Worm (Caenorhabditis elegans) whole organism, L2 larva: ENCODE data around the gene C26B9.6.

Experiments
- C34F6.9 ChIP-seq: fragments of 150-350 bp; optimal IDR thresholded peaks from 2 replicates; lab custom pipeline; 2014; ENCODE audit warnings: missing biosample characterization, missing genetic modification characterization
- F13H6.1 ChIP-seq: sonication (generic microtip); optimal IDR thresholded peaks from 2 replicates; lab custom pipeline; 2016; ENCODE audit warnings: missing genetic modification characterization, missing compliant biosample characterization
- R02D3.7 ChIP-seq: fragments of 150-350 bp; optimal IDR thresholded peaks from 2 replicates; lab custom pipeline; 2014; ENCODE audit warnings: missing biosample characterization, missing genetic modification characterization
- Y55F3AM.14 ChIP-seq: fragments of 200-800 bp; sonication (Bioruptor generic); optimal IDR thresholded peaks from 2 replicates; lab custom pipeline; 2018; ENCODE audit warnings: mild to moderate bottlenecking, missing genetic modification characterization, missing compliant biosample characterization
- ZK546.5 ChIP-seq: sonication (generic microtip); optimal IDR thresholded peaks from 2 replicates; lab custom pipeline; 2017; ENCODE audit warnings: missing biosample characterization, missing genetic modification characterization
- alr-1 ChIP-seq: fragments of 150-350 bp; optimal IDR thresholded peaks from 2 replicates; lab custom pipeline; 2014; ENCODE audit warnings: missing biosample characterization, missing genetic modification characterization
- aly-2 ChIP-seq: fragments of 150-350 bp; optimal IDR thresholded peaks from 2 replicates; lab custom pipeline; 2014; ENCODE audit warnings: missing biosample characterization, missing genetic modification characterization
- ceh-16 ChIP-seq: fragments of 150-350 bp; optimal IDR thresholded peaks from 2 replicates; lab custom pipeline; 2014; ENCODE audit warnings: missing biosample characterization, missing genetic modification characterization
- ceh-82 ChIP-seq: fragments of 150-350 bp; optimal IDR thresholded peaks from 2 replicates; lab custom pipeline; 2014; ENCODE audit warnings: missing biosample characterization, missing genetic modification characterization
- crh-2 ChIP-seq: sonication (generic microtip); optimal IDR thresholded peaks from 2 replicates; lab custom pipeline; 2017; ENCODE audit warnings: missing biosample characterization, missing genetic modification characterization
- dmd-4 ChIP-seq: sonication (generic microtip); optimal IDR thresholded peaks from 2 replicates; lab custom pipeline; 2017; ENCODE audit warnings: missing biosample characterization, missing genetic modification characterization
- egl-27 ChIP-seq: sonication (generic microtip); optimal IDR thresholded peaks from 3 replicates; lab custom pipeline; 2017; ENCODE audit warnings: missing biosample characterization, missing genetic modification reagents, missing genetic modification characterization
- elt-1 ChIP-seq: fragments of 150-350 bp; optimal IDR thresholded peaks from 2 replicates; lab custom pipeline; 2014; ENCODE audit warnings: missing biosample characterization, missing genetic modification characterization
- elt-3 ChIP-seq: sonication (generic microtip); optimal IDR thresholded peaks from 2 replicates; lab custom pipeline; 2017; ENCODE audit warnings: missing biosample characterization, missing genetic modification characterization
- gmeb-1 ChIP-seq: fragments of 150-350 bp; optimal IDR thresholded peaks from 2 replicates; lab custom pipeline; 2014; ENCODE audit warnings: missing biosample characterization, missing genetic modification characterization
- lin-11 ChIP-seq: fragments of 150-350 bp; sonication (generic microtip); optimal IDR thresholded peaks from 2 replicates; lab custom pipeline; 2014; ENCODE audit warnings: missing biosample characterization, missing genetic modification characterization, inconsistent platforms, mixed read lengths
- lin-13 ChIP-seq: fragments of 150-350 bp; optimal IDR thresholded peaks from 2 replicates; lab custom pipeline; 2014; ENCODE audit warnings: missing biosample characterization, missing genetic modification reagents, missing genetic modification characterization
- lin-39 ChIP-seq: fragments of 150-350 bp; optimal IDR thresholded peaks from 2 replicates; lab custom pipeline; 2014; ENCODE audit warnings: missing biosample characterization, missing genetic modification reagents, missing genetic modification characterization
- lsy-2 ChIP-seq, 2 experiments: fragments of 150-350 bp in 1 of 2; sonication (generic microtip) in 1 of 2; optimal IDR thresholded peaks; 2 replicates each; lab custom pipeline; 2014 to 2017; ENCODE audit warnings: missing biosample characterization in 2 of 2, missing genetic modification characterization in 2 of 2
- mab-5 ChIP-seq: fragments of 150-350 bp; optimal IDR thresholded peaks from 2 replicates; lab custom pipeline; 2014; ENCODE audit warnings: missing biosample characterization, missing genetic modification characterization
- mbf-1 ChIP-seq: sonication (generic microtip); optimal IDR thresholded peaks from 2 replicates; lab custom pipeline; 2017; ENCODE audit warnings: missing biosample characterization, missing genetic modification characterization
- mdl-1 ChIP-seq, 2 experiments: fragments of 150-350 bp in 1 of 2; sonication (generic microtip) in 1 of 2; optimal IDR thresholded peaks; 2 replicates each; lab custom pipeline; 2017; ENCODE audit warnings: missing biosample characterization in 2 of 2, missing genetic modification characterization in 2 of 2
- nhr-10 ChIP-seq: sonication (generic microtip); optimal IDR thresholded peaks from 2 replicates; lab custom pipeline; 2017; ENCODE audit warnings: missing biosample characterization, missing genetic modification characterization
- nhr-12 ChIP-seq: fragments of 150-350 bp; optimal IDR thresholded peaks from 2 replicates; lab custom pipeline; 2014; ENCODE audit warnings: missing biosample characterization, missing genetic modification characterization
- nhr-129 ChIP-seq: fragments of 150-350 bp; optimal IDR thresholded peaks from 2 replicates; lab custom pipeline; 2014; ENCODE audit warnings: missing biosample characterization, missing genetic modification characterization
- nhr-21 ChIP-seq: fragments of 150-350 bp; optimal IDR thresholded peaks from 2 replicates; lab custom pipeline; 2014; ENCODE audit warnings: missing biosample characterization, missing genetic modification characterization
- nhr-23 ChIP-seq: fragments of 150-350 bp; optimal IDR thresholded peaks from 2 replicates; lab custom pipeline; 2014; ENCODE audit warnings: missing biosample characterization, missing genetic modification reagents, missing genetic modification characterization
- nhr-237 ChIP-seq: fragments of 150-350 bp; optimal IDR thresholded peaks from 2 replicates; lab custom pipeline; 2014; ENCODE audit warnings: missing biosample characterization, missing genetic modification characterization
- nhr-25 ChIP-seq: fragments of 150-350 bp; sonication (generic microtip); optimal IDR thresholded peaks from 3 replicates; lab custom pipeline; 2014; ENCODE audit warnings: missing biosample characterization, missing genetic modification characterization
- nhr-6 ChIP-seq: fragments of 150-350 bp; optimal IDR thresholded peaks from 2 replicates; lab custom pipeline; 2014; ENCODE audit warnings: missing biosample characterization, missing genetic modification characterization
- nhr-77 ChIP-seq: fragments of 150-350 bp; optimal IDR thresholded peaks from 2 replicates; lab custom pipeline; 2014; ENCODE audit warnings: missing biosample characterization, missing genetic modification characterization
- peb-1 ChIP-seq: fragments of 150-350 bp; optimal IDR thresholded peaks from 2 replicates; lab custom pipeline; 2014; ENCODE audit warnings: missing biosample characterization, missing genetic modification characterization
- sem-4 ChIP-seq: fragments of 150-350 bp; optimal IDR thresholded peaks from 2 replicates; lab custom pipeline; 2014; ENCODE audit warnings: missing biosample characterization, missing genetic modification reagents, missing genetic modification characterization
- skn-1 ChIP-seq: sonication (generic microtip); optimal IDR thresholded peaks from 2 replicates; lab custom pipeline; 2017; ENCODE audit warnings: missing biosample characterization, missing genetic modification characterization
- sma-3 ChIP-seq: sonication (generic microtip); optimal IDR thresholded peaks from 2 replicates; lab custom pipeline; 2016; ENCODE audit warnings: missing genetic modification reagents, missing genetic modification characterization, missing compliant biosample characterization
- snpc-4 ChIP-seq: fragments of 150-350 bp; optimal IDR thresholded peaks from 2 replicates; lab custom pipeline; 2014; ENCODE audit warnings: missing biosample characterization, missing genetic modification characterization
- unc-39 ChIP-seq: fragments of 150-350 bp; optimal IDR thresholded peaks from 2 replicates; lab custom pipeline; 2014; ENCODE audit warnings: missing biosample characterization, missing genetic modification characterization
- unc-55 ChIP-seq: fragments of 150-350 bp; sonication (generic microtip); optimal IDR thresholded peaks from 3 replicates; lab custom pipeline; 2014; ENCODE audit warnings: missing biosample characterization, missing genetic modification reagents, missing genetic modification characterization
- unc-62 ChIP-seq: fragments of 150-350 bp; optimal IDR thresholded peaks from 2 replicates; lab custom pipeline; 2014; ENCODE audit warnings: missing biosample characterization, missing genetic modification reagents, missing genetic modification characterization
- zag-1 ChIP-seq: fragments of 150-350 bp; optimal IDR thresholded peaks from 2 replicates; lab custom pipeline; 2014; ENCODE audit warnings: missing biosample characterization, missing genetic modification characterization
- ztf-1 ChIP-seq: fragments of 200-800 bp; sonication (Bioruptor generic); conservative IDR thresholded peaks from 2 replicates; pipeline ENCODE4 v1.3.6; 2022; ENCODE audit warnings: missing genetic modification characterization, missing compliant biosample characterization
- ztf-11 ChIP-seq: sonication (generic microtip); optimal IDR thresholded peaks from 2 replicates; lab custom pipeline; 2017; ENCODE audit warnings: missing biosample characterization, missing genetic modification characterization
- ztf-4 ChIP-seq: fragments of 150-350 bp; optimal IDR thresholded peaks from 2 replicates; lab custom pipeline; 2014; ENCODE audit warnings: missing biosample characterization, missing genetic modification characterization

C26B9.6 gene

DNA sequence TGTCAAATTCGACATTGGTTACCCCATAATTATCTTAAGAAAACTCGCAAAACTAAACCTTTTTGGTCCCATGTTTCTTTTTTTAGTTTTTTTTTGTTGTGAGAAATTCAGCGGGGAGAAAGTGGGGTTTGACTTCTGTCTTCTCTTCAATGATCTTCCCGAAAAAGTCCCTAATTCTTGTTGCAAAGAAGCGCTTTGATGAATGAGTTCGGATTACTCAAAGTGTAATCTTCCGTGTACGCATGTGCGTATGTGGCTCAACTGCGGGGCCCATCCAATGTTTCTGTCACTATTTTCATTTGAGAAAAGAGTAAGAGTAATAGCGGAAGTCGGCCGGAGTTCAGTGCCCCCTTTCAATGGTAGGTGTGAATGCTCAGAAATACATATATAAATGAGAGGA is 24.1 kb downstream of the C26B9.6 start:
- TF ChIP-seq mab-5 (tag; lab: Kevin White, UChicago) (peak; percentile 72), nhr-77 (no peak), unc-62 (GFP tag; lab: Kevin White, UChicago) (no peak), unc-55 (GFP tag; lab: Kevin White, UChicago) (peak; percentile 53), mdl-1 (tag; optimal IDR thresholded peaks at IDR 0.05; lab: Kevin White, UChicago) (peak in 1 of 2 experiments; percentile 22), Y55F3AM.14 (GFP tag; lab: Kevin White, UChicago) (no peak), skn-1 (tag; lab: Kevin White, UChicago) (no peak)
- TF ChIP-seq, all 48 proteins: peak for 3

- TF ChIP-seq alr-1 (tag; lab: Kevin White, UChicago) (no peak), unc-55 (GFP tag; lab: Kevin White, UChicago) (no peak), dmd-4 (tag; lab: Kevin White, UChicago) (no peak), ztf-4 (tag; lab: Kevin White, UChicago) (no peak), unc-62 (GFP tag; lab: Kevin White, UChicago) (no peak), lsy-2 (tag; optimal IDR thresholded peaks at IDR 0.05; lab: Kevin White, UChicago) (no peak), ZK546.5 (no peak), crh-2 (tag; lab: Kevin White, UChicago) (no peak), ceh-82 (tag; lab: Kevin White, UChicago) (no peak), sem-4 (tag; lab: Kevin White, UChicago) (no peak), snpc-4 (tag; lab: Kevin White, UChicago) (no peak), ceh-16 (no peak), unc-39 (tag; lab: Kevin White, UChicago) (no peak), nhr-129 (no peak), sma-3 (GFP tag; lab: Kevin White, UChicago) (no peak), elt-1 (tag; lab: Kevin White, UChicago) (no peak), nhr-25 (tag; lab: Kevin White, UChicago) (no peak), F13H6.1 (tag; lab: Kevin White, UChicago) (no peak)
Observed at ce11 chrX:5309622-5310021, 25.6 kb downstream of the C26B9.6 start.

- TF ChIP-seq lin-11 (tag; lab: Kevin White, UChicago) (no peak), alr-1 (tag; lab: Kevin White, UChicago) (no peak), nhr-237 (tag; lab: Kevin White, UChicago) (no peak), egl-27 (tag; lab: Kevin White, UChicago) (no peak), ztf-11 (no peak), zag-1 (tag; lab: Kevin White, UChicago) (no peak), mdl-1 (tag; optimal IDR thresholded peaks at IDR 0.05; lab: Kevin White, UChicago) (no peak), nhr-21 (tag; lab: Kevin White, UChicago) (no peak), sma-3 (GFP tag; lab: Kevin White, UChicago) (no peak), nhr-25 (tag; lab: Kevin White, UChicago) (no peak), ceh-82 (tag; lab: Kevin White, UChicago) (no peak), unc-39 (tag; lab: Kevin White, UChicago) (no peak), lin-39 (tag; lab: Kevin White, UChicago) (no peak), lin-13 (GFP tag; lab: Kevin White, UChicago) (no peak), F13H6.1 (tag; lab: Kevin White, UChicago) (no peak)
Observed at ce11 chrX:5303500-5303899, 31.8 kb downstream of the C26B9.6 start, which contains the start of gene ags-3. Gene ags-3, minus strand, starts transcription at chrX:5303600.

DNA sequence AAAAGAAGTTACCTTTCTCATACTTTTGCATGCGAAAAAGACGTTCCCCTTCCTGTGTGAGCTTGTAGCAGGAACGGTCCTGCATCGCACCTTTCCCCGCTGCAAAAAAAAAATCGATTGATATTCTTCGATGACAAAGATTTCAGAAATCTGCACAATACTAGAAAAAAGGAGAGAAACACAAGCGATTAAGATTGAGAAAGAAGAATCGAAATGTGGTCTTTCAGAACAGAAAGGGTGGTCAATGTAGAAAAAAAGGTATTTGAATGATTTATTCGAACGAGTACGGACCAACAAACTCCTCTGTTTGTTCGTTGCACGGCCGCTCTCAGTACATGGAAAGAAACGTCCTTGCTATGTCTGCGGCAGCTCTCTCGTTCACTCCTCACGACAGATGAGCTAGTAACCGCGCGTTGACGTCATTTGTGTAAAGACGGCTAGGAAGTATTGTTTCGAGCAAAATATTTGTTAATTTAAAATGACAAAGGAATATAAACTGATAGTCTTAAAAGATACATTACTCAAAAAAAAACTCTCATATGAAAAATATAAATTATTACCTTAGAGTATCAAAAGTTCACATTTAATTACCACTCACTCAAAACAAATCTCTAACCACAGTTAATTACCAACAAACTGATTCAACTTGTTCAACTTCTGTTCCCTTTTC is 37.2 kb downstream of the C26B9.6 start, which contains the start of gene ift-81:
TSS of gene ift-81 (plus strand) at position 620 of the 670 bp plus-strand sequence.
- no peak for TF ChIP-seq mdl-1 (tag; optimal IDR thresholded peaks at IDR 0.05; lab: Kevin White, UChicago)
- TF ChIP-seq nhr-6 (tag; lab: Kevin White, UChicago): no peak
- TF ChIP-seq nhr-10 (tag; lab: Kevin White, UChicago): no peak
- TF ChIP-seq mab-5 (tag; lab: Kevin White, UChicago): peak; percentile 76
- TF ChIP-seq Y55F3AM.14 (GFP tag; lab: Kevin White, UChicago): no peak
- TF ChIP-seq F13H6.1 (tag; lab: Kevin White, UChicago): peak; percentile 59
- TF ChIP-seq C34F6.9 (tag; lab: Kevin White, UChicago): peak; percentile 57
- TF ChIP-seq sma-3 (GFP tag; lab: Kevin White, UChicago): no peak
- no peak for TF ChIP-seq egl-27 (tag; lab: Kevin White, UChicago)
- TF ChIP-seq nhr-23 (tag; lab: Kevin White, UChicago): no peak
- no peak for TF ChIP-seq mbf-1 (tag; lab: Kevin White, UChicago)
- TF ChIP-seq lsy-2 (tag; optimal IDR thresholded peaks at IDR 0.05; lab: Kevin White, UChicago): peak; percentile 37 to 67
- TF ChIP-seq lin-11 (tag; lab: Kevin White, UChicago): peak; percentile 4
- no peak for TF ChIP-seq unc-62 (GFP tag; lab: Kevin White, UChicago)
- TF ChIP-seq aly-2 (tag; lab: Kevin White, UChicago): no peak
- no peak for TF ChIP-seq alr-1 (tag; lab: Kevin White, UChicago)
- no peak for TF ChIP-seq ztf-4 (tag; lab: Kevin White, UChicago)
- TF ChIP-seq ceh-82 (tag; lab: Kevin White, UChicago): no peak
- TF ChIP-seq nhr-77: no peak
- peak; percentile 40 for TF ChIP-seq crh-2 (tag; lab: Kevin White, UChicago)
- TF ChIP-seq elt-1 (tag; lab: Kevin White, UChicago): no peak
- TF ChIP-seq peb-1 (tag; lab: Kevin White, UChicago): no peak
- TF ChIP-seq nhr-25 (tag; lab: Kevin White, UChicago): no peak
- peak; percentile 39 for TF ChIP-seq gmeb-1 (tag; lab: Kevin White, UChicago)
- TF ChIP-seq unc-55 (GFP tag; lab: Kevin White, UChicago): peak; percentile 83
- TF ChIP-seq lin-39 (tag; lab: Kevin White, UChicago): no peak
- TF ChIP-seq ztf-1 (GFP tag; lab: Robert Waterston, UW): no peak
- no peak for TF ChIP-seq skn-1 (tag; lab: Kevin White, UChicago)
- TF ChIP-seq elt-3: no peak
- TF ChIP-seq R02D3.7 (tag; lab: Kevin White, UChicago): no peak
- no peak for TF ChIP-seq nhr-12 (tag; lab: Kevin White, UChicago)
- TF ChIP-seq nhr-129: peak; percentile 69
